Fruit fly (Drosophila melanogaster) S2 (cell line): ENCODE measurements around the gene CG43229.

ENCODE experiments used
- CG8478 ChIP-seq: fragments of >200 bp; optimal IDR thresholded peaks from 2 replicates; lab custom pipeline; 2018
- CTCF ChIP-seq, 2 experiments: fragments of >200 bp; optimal IDR thresholded peaks; 2 replicates each; lab custom pipeline; 2018

The CG43229 gene

DNA sequence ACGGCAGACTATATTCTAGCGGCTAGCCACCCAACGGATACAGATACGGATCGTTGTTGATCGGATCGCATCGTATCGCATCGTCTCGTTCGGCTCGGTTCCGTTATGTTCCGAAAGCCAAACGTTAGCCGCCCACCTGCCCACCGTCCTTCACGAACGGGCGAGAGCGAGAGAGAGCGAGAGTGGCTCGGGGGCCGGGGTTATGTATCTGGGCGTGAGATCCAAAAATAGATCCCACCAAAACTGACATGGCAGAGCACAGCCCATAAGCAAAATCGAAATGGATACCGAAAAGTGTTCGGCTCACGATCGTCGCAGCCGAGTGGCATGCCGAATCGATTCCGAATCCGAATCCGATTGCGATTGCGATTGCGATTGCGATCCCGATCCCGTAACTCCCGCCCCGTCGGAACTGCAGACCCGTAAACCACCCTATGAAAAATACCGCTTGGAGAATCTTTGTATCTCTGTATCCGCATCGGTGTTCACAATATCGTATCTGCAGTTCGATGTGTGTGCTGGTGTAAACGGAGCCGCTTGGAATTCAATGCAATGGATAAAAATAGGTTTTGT is 21.4 kb upstream of the CG43229 start, which contains the start of gene wupA:
wupA (minus strand) TSS at position 112 of the 573 bp plus-strand sequence.
- TF ChIP-seq CTCF (optimal IDR thresholded peaks at IDR 0.05; lab: Kevin White, UChicago) = no peak
- TF ChIP-seq CG8478 (lab: Kevin White, UChicago) = no peak

DNA sequence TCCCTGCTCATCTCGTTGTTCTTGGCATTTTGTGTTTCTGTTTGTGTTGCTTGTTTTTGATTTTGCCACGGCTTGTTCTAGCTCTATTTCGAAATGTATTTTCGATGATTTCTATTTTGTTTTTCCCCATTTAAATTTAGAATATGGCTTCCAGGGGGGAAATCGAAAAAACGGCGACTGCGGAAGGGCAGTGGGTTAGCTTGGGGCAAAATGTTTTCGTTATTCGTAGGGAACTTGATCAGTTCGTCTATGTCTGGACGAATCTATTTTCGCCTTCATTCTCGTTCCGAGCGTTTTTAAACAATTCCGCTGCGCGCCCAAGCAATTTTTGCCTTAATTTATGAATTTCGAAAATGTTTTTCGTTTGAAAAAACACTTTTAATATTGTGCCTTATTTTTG is 19.8 kb upstream of the CG43229 start:
- TF ChIP-seq CTCF (optimal IDR thresholded peaks at IDR 0.05; lab: Kevin White, UChicago) = no peak
- TF ChIP-seq CG8478 (lab: Kevin White, UChicago) = no peak

DNA sequence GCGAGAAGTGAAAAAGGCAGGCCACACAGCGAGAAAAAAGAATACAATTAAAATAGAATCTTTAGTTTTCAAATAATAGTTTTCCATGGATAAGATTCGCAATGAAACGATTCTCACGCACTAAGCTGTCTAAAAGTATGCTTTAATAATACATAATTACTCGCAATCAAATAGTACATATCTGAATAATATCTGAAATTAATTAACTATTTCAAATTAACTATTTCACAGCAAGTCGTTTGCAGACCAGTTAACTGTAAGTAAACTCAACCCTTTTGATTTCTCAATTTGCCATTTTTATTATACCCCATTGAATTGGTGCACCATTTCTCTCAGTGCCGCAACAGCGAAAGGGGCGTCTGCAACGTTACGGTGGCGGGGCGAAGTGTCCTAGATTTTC is 12.8 kb upstream of the CG43229 start:
- TF ChIP-seq CG8478 (lab: Kevin White, UChicago) (no peak), CTCF (optimal IDR thresholded peaks at IDR 0.05; lab: Kevin White, UChicago) (no peak)

DNA sequence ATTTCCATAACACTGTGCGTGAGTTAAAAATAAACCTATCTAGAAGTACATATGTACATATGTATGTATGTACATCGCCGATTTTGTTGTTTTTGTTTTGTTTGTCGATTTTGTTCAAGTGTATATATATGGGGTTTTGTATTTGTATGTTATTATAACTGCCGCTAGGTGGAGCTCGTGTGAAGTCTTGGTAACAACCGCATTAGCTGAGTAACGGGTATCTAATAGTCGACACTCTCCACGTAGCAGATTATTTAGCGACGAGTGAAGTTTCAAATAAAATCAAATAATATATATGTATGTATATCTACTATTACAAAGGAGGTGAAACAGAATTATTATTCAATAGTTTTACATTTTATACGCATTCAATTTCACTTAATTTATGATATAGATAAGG is 9.0 kb upstream of the CG43229 start:
- TF ChIP-seq CTCF (optimal IDR thresholded peaks at IDR 0.05; lab: Kevin White, UChicago) = peak; percentile 68 to 71
- no peak for TF ChIP-seq CG8478 (lab: Kevin White, UChicago)

DNA sequence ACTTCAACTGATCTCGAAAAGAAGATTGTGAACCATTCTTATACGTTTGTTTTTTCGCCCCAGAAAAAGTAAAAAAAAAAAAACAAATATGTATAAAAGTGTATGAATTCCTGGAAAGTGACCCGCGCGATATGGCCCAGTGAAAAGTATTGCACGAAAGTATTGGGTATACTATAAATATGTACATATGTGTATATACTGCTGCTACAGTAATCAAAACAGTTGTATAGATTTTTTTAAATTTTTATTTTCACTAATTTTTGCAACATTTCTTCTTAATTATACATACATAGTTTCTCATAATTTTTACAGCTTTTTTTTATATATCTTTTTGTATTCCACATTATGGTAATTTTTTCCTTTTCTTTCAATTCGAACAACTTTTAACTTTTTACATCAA is 8.2 kb upstream of the CG43229 start, which contains the start of gene CG43133:
CG43133 (minus strand) TSS at position 11 of the 400 bp plus-strand sequence.
- TF ChIP-seq CG8478 (lab: Kevin White, UChicago) (no peak), CTCF (optimal IDR thresholded peaks at IDR 0.05; lab: Kevin White, UChicago) (no peak)

DNA sequence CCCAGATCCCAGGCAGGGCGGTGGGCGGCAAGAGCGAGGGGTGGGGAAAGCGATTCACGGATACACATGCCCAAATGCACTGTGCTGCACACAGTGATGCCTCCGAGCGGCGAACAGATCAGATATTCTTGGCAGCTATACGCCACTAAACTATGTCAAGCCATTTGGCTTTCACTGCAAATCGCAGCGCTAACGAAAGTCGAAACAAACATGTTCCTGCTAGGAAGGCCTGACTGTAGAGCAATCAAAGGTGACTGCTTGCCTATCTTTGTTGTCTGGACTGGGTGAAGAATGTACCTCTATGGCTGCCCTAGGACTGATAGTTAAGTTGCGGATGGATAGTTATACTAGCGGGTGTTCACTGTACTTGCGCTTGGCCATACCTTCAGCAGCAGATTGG is 2.3 kb upstream of the CG43229 start:
- TF ChIP-seq CTCF (optimal IDR thresholded peaks at IDR 0.05; lab: Kevin White, UChicago) (no peak), CG8478 (lab: Kevin White, UChicago) (no peak)

DNA sequence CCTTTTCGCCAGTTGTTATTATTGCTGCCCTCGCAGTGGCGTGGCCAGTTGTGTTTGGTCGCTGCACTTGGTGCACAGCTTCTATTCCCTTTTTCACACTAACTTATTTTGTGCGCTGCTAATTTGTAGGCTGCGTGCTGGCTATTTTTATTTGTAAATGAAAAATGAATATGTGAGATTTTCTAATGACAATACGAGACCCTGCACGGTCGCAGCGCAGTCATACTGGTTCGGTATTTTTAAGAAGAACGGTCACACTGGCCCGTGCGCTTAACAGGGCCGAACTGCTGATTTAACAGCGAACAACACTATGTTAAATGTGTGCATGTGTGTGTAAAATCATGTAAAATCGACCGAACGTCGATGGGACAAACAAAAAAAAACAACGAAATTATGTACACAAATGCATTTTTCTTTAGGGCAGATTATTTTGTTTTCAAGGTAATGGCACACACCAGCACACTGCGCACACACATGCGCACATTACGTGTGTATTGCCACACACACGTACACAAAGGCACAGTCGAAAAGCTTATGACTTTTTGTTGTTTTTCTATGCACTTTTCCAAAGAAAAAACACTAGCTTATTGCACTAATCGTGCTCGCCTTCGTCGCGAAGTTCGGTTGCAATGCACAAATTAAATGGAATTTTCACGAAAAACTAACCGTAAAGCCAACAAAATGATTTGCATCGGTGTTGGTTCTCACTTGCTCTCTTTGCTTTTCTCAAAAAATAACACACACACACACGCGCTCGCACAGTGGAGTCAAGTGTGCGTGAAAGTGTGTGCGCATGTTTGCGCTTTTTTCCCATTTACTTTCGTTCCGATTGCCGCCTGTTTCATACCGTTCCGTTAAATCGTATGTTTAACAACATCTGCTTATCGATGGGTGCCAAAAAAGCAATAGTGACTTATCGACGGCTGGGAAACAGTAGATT is 1.2 kb upstream of the CG43229 start, which contains the start of gene ari-1:
ari-1 (minus strand) TSS at position 875 of the 940 bp plus-strand sequence.
- TF ChIP-seq CTCF (optimal IDR thresholded peaks at IDR 0.05; lab: Kevin White, UChicago) (no peak), CG8478 (lab: Kevin White, UChicago) (no peak)

DNA sequence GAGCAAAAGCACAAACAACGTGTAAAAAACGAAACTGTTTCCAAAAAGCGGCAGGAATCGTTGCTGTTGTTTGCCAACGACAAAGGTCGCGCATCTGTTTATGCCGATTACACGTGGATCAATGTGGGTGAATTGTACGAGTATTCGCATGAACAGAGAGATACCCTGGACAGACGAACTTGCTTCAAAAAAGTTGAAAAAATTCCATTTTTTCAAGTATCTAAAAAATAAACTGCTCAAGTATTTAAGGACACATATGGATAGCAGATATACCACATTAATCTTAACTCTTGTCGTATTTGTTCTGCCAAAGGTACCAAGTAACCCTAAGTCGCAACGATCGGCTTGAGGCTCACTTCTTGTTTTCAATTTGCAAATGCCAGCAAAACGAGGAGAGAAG is 1.6 kb downstream of the CG43229 start:
- TF ChIP-seq CG8478 (lab: Kevin White, UChicago) = no peak
- no peak for TF ChIP-seq CTCF (optimal IDR thresholded peaks at IDR 0.05; lab: Kevin White, UChicago)

DNA sequence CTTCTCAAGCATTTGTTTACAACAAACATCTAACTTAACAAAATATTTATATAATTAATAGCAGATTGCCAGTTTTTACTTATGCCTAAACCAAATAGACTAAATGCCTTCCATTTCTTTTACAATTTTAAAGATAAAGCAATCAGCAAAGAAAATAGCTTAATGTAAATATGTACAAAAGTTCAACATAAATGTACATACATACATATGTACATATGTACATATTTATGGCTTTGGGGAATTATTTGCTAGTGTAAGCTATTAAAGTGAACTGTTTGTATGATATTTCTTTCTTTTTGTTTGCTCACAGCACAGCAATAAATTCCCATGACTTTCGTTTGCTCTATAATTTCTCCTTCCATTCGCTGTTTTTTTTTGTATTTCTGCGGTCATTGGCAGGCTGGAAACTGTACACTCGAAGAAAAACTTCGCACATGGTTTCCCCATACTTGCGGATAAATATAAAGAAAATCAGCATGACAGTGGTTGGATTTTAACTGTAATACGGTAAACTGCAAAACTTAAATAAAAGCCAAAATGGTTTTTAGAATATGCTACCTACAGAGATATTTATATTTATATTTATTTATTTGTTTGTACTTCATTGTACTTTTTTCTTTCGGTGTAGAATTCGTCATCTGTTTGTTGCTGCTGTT is 2.7 kb downstream of the CG43229 start:
- TF ChIP-seq CTCF (optimal IDR thresholded peaks at IDR 0.05; lab: Kevin White, UChicago) (no peak), CG8478 (lab: Kevin White, UChicago) (no peak)

DNA sequence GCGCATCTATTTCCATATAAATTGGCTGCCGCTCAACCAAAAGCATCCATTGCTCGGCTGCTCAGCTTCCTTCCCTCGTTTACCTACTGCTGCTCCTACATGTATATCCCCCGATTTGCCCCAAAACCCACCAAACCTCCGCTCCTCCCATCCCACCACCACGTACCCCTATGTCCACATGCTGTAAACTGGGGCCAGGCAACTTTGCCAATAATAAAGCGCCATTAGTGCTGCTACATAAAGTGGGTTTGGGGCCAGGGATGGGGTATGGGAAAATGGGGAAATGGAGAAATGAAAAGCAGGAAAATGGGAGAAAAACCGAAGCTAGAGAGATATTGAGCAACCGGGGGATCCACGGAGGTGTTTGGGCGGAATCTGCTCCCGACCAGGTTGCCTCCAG is 10.9 kb downstream of the CG43229 start:
- TF ChIP-seq CG8478 (lab: Kevin White, UChicago) = no peak

DNA sequence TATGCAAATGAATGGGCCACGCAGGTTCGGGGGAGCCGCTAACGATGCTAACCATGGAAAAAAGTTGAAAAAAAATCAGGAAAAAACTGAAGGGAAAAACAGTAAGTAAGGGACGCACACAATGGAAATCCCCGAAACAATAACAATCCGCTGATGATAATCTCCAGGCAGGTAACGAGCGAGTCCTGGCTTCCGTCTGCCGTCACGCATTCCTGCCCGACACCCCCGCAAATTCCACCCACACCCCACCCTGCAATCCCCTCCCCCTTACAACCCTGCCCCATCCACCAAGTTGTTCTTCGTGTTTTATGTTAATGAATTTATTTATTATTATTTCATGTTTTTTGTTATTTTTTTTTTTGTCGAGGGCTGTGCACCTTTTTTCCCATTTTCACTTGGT is 13.0 kb downstream of the CG43229 start:
- TF ChIP-seq CTCF (optimal IDR thresholded peaks at IDR 0.05; lab: Kevin White, UChicago) = no peak
- no peak for TF ChIP-seq CG8478 (lab: Kevin White, UChicago)

DNA sequence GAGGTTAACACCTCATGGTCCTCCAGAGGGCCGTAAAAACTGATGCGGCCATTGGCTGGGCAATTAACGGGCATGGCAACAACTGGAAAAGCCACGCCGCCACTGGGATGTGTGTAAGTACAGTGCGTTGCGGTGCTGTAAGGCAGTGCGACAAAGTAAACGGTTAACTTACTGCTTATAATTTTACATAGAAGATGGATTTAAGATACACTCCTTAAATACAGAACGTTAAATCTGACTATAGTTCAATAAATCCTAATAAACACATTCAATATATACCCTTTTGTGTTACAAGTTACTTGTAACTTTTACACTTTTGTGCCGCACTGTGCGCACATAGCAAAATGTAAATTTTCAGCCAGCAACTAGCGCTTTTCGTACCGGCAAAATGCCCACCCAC is 14.7 kb downstream of the CG43229 start:
- no peak for TF ChIP-seq CG8478 (lab: Kevin White, UChicago)
- TF ChIP-seq CTCF (optimal IDR thresholded peaks at IDR 0.05; lab: Kevin White, UChicago) = no peak

DNA sequence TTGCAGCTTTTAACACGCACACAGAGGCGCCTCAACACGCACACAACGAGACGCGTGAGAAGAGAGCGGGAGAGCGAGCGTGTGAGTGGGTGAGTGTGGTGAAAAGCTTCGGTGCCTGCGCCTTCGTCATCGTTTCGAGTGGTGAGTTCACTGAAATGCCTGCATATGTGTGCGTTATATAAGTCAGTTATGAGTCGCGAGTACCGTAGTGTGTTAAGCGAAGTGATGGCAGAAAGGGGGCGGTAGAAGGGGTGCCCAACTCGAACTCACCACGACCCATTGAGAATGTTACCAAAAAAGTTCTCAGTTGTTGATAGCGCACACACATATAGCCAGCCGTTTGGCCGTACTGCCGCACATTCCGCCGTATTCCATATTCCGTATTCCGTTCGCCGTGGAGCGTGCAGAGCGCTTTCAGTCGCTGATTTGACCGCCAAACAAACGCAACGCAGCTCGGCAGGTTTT is 16.6 kb downstream of the CG43229 start, which contains the start of gene Frq1:
Frq1 (plus strand) TSS at position 415 of the 465 bp plus-strand sequence.
- TF ChIP-seq CG8478 (lab: Kevin White, UChicago) (no peak), CTCF (optimal IDR thresholded peaks at IDR 0.05; lab: Kevin White, UChicago) (no peak)

DNA sequence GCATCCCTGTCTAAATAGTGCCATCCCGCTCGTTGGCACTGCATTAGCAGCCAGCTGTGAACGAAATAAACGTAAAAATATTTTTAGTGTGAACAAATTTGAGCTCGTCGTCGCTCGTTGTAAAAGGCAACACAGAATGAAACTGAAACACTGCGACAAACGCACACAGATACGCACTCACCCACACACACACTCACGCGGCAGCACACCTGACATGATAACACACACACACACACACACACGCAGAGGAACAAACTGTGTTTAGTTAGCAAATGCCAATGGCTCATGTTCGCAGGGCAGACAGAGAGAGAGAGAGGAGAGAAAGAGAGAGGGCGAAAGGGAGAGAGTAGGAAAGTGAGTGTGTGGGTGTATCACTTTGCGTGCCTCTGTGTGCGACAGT is 20.6 kb downstream of the CG43229 start:
- no peak for TF ChIP-seq CG8478 (lab: Kevin White, UChicago)
- TF ChIP-seq CTCF (optimal IDR thresholded peaks at IDR 0.05; lab: Kevin White, UChicago) = no peak

DNA sequence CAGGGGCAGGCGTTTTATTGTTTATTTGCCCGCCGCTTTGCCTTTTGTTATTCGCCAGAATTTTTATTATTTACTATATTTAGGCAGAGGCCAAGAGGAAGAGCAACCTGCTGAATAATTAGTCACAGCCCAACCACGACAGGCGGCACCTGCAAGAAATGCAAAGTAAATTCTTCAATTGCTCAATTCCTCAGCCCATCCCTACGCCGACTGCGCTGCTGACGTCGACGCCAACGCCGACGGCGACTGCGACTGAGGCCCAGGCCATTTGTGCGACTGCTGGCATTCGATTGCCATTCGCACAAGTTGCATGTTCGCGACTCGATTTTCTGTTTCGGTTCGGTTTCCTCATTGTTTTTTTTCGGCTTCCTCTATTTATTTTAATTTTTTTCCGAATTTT is 39.0 kb downstream of the CG43229 start, which contains the start of gene Frq2:
Frq2 (plus strand) TSS at position 301 of the 400 bp plus-strand sequence.
- TF ChIP-seq CG8478 (lab: Kevin White, UChicago) (no peak), CTCF (optimal IDR thresholded peaks at IDR 0.05; lab: Kevin White, UChicago) (no peak)
